Worm (Caenorhabditis elegans) whole organism, young adult: ENCODE data around the gene B0554.2.

Source experiments
- Y67H2A.10 ChIP-seq: fragments of 200-800 bp; sonication (Bioruptor generic); conservative IDR thresholded peaks from 2 replicates; pipeline ENCODE4 v1.3.6; 2022; ENCODE audit warnings: missing genetic modification reagents, missing genetic modification characterization, missing compliant biosample characterization
- ama-1 ChIP-seq, 3 experiments: fragments of 150-350 bp in 1 of 3; sonication (generic microtip) in 2 of 3; optimal IDR thresholded peaks; 2 replicates each; lab custom pipeline; 2014 to 2018; ENCODE audit warnings: missing biosample characterization in 2 of 3, missing genetic modification characterization in 2 of 3, missing genetic modification reagents in 2 of 3
- cebp-1 ChIP-seq, 2 experiments: fragments of 200-800 bp in 1 of 2; sonication (Bioruptor generic) in 1 of 2; sonication (generic microtip) in 1 of 2; IDR thresholded peaks in 1 of 2; optimal IDR thresholded peaks in 1 of 2; 2 replicates each; pipeline versions ENCODE4 v1.3.6 to Lab custom; 2017 to 2022; ENCODE audit warnings: missing compliant biosample characterization in 2 of 2, missing genetic modification characterization in 2 of 2, mild to moderate bottlenecking in 1 of 2, missing genetic modification reagents in 1 of 2, moderate library complexity in 1 of 2
- pbrm-1 ChIP-seq: fragments of 200-800 bp; sonication (Bioruptor generic); IDR thresholded peaks from 2 replicates; pipeline ENCODE4 v1.3.6; 2022; ENCODE audit warnings: missing genetic modification reagents, missing genetic modification characterization, missing compliant biosample characterization
- pha-4 ChIP-seq: fragments of 150-350 bp; sonication (generic microtip); optimal IDR thresholded peaks from 2 replicates; lab custom pipeline; 2014; ENCODE audit warnings: missing biosample characterization, missing genetic modification reagents, missing genetic modification characterization
- snpc-1.1 ChIP-seq: sonication (generic microtip); optimal IDR thresholded peaks from 2 replicates; lab custom pipeline; 2017; ENCODE audit warnings: missing genetic modification characterization, mild to moderate bottlenecking, missing compliant biosample characterization, antibody characterized with exemption, moderate library complexity, missing genotype, missing genetic modification reagents; ENCODE audit not compliant: insufficient read depth
- unc-62 ChIP-seq: fragments of 150-350 bp; optimal IDR thresholded peaks from 2 replicates; lab custom pipeline; 2014; ENCODE audit warnings: missing biosample characterization, missing genetic modification reagents, missing genetic modification characterization

DNA sequence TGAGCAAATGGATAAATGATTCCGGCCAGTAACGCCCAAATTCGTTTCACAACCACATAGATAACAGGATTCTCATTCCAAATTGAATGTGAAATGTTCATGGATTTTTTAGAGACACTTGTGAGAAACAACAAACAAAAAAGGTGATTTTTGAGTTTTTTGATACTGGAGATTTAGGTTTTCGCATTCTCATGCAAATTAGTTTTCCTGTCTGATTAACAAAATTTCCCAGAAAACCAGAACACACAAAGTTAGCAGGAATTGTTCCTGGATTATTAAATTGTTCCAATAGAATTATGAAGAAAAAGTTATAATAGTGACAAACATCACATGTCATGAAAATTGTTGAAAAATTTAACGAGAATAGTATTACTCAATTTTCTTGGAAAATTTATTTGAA lies 9.2 kb downstream of the B0554.2 start, which contains the start of gene srh-33:
- no peak for TF ChIP-seq unc-62 (GFP tag; lab: Kevin White, UChicago)
- TF ChIP-seq pha-4 (tag; lab: Kevin White, UChicago) = no peak
- no peak for TF ChIP-seq pbrm-1
- TF ChIP-seq snpc-1.1 (tag; lab: Kevin White, UChicago) = no peak
- TF ChIP-seq ama-1 (optimal IDR thresholded peaks at IDR 0.05; lab: Kevin White, UChicago) = no peak
- no peak for TF ChIP-seq ama-1 (GFP tag; optimal IDR thresholded peaks at IDR 0.05; lab: Kevin White, UChicago)
- TF ChIP-seq cebp-1 (GFP tag; IDR thresholded peaks at IDR 0.05; lab: Robert Waterston, UW) = no peak
- TF ChIP-seq cebp-1 (tag; optimal IDR thresholded peaks at IDR 0.05; lab: Kevin White, UChicago) = no peak
- TF ChIP-seq Y67H2A.10 (GFP tag; lab: Robert Waterston, UW) = no peak
